Worm (Caenorhabditis elegans) whole organism, young adult: ENCODE results near the gene inft-2.

Experiments used
- B0035.1 ChIP-seq: sonication (generic microtip); optimal IDR thresholded peaks from 2 replicates; lab custom pipeline; 2016; ENCODE audit warnings: missing genetic modification characterization, mild to moderate bottlenecking, missing compliant biosample characterization, missing genotype, missing genetic modification reagents
- F22D6.2 ChIP-seq: sonication (generic microtip); optimal IDR thresholded peaks from 2 replicates; lab custom pipeline; 2016; ENCODE audit warnings: mild to moderate bottlenecking, missing genetic modification characterization, missing compliant biosample characterization
- F23B12.7 ChIP-seq: sonication (generic microtip); optimal IDR thresholded peaks from 2 replicates; lab custom pipeline; 2017; ENCODE audit warnings: missing genetic modification characterization, mild to moderate bottlenecking, missing compliant biosample characterization, antibody characterized with exemption, moderate library complexity; ENCODE audit not compliant: insufficient read depth
- F57A8.1 ChIP-seq: fragments of 200-800 bp; sonication (Bioruptor generic); optimal IDR thresholded peaks from 2 replicates; lab custom pipeline; 2018; ENCODE audit warnings: mild to moderate bottlenecking, missing genetic modification characterization, moderate library complexity, missing compliant biosample characterization
- T07F8.4 ChIP-seq: sonication (generic microtip); optimal IDR thresholded peaks from 2 replicates; lab custom pipeline; 2016; ENCODE audit warnings: mild to moderate bottlenecking, missing genetic modification characterization, moderate library complexity, missing compliant biosample characterization
- T26A5.8 ChIP-seq: sonication (generic microtip); optimal IDR thresholded peaks from 2 replicates; lab custom pipeline; 2016; ENCODE audit warnings: missing genetic modification characterization, missing compliant biosample characterization
- Y53G8AR.9 ChIP-seq: fragments of 200-800 bp; sonication (Bioruptor generic); conservative IDR thresholded peaks from 2 replicates; pipeline ENCODE4 v1.3.6; 2022; ENCODE audit warnings: missing genetic modification reagents, missing genetic modification characterization, missing compliant biosample characterization
- Y56A3A.18 ChIP-seq: fragments of 200-800 bp; sonication (Bioruptor generic); IDR thresholded peaks from 2 replicates; pipeline ENCODE4 v1.3.6; 2022; ENCODE audit warnings: missing genetic modification reagents, missing genetic modification characterization, missing compliant biosample characterization
- atf-7 ChIP-seq: sonication (generic microtip); optimal IDR thresholded peaks from 2 replicates; lab custom pipeline; 2017; ENCODE audit warnings: mild to moderate bottlenecking, missing genetic modification characterization, missing compliant biosample characterization
- attf-5 ChIP-seq: fragments of 200-800 bp; sonication (Bioruptor generic); optimal IDR thresholded peaks from 2 replicates; lab custom pipeline; 2018; ENCODE audit warnings: mild to moderate bottlenecking, missing genetic modification characterization, missing compliant biosample characterization
- ccch-3 ChIP-seq: fragments of 200-800 bp; sonication (Bioruptor generic); optimal IDR thresholded peaks from 2 replicates; lab custom pipeline; 2018; ENCODE audit warnings: mild to moderate bottlenecking, missing genetic modification characterization, missing compliant biosample characterization
- cebp-1 ChIP-seq, 2 experiments: fragments of 200-800 bp in 1 of 2; sonication (Bioruptor generic) in 1 of 2; sonication (generic microtip) in 1 of 2; IDR thresholded peaks in 1 of 2; optimal IDR thresholded peaks in 1 of 2; 2 replicates each; pipeline versions ENCODE4 v1.3.6 to Lab custom; 2017 to 2022; ENCODE audit warnings: missing compliant biosample characterization in 2 of 2, missing genetic modification characterization in 2 of 2, mild to moderate bottlenecking in 1 of 2, missing genetic modification reagents in 1 of 2, moderate library complexity in 1 of 2
- cebp-2 ChIP-seq: fragments of 200-800 bp; sonication (Bioruptor generic); IDR thresholded peaks from 2 replicates; pipeline ENCODE4 v1.3.6; 2022; ENCODE audit warnings: missing genetic modification characterization, missing compliant biosample characterization
- die-1 ChIP-seq: sonication (generic microtip); optimal IDR thresholded peaks from 2 replicates; lab custom pipeline; 2016; ENCODE audit warnings: missing genotype, mild to moderate bottlenecking, missing genetic modification characterization, missing compliant biosample characterization
- efl-1 ChIP-seq: fragments of 150-350 bp; optimal IDR thresholded peaks from 2 replicates; lab custom pipeline; 2014; ENCODE audit warnings: missing biosample characterization, missing genetic modification reagents, missing genetic modification characterization
- egl-44 ChIP-seq: fragments of 200-800 bp; sonication (Bioruptor generic); IDR thresholded peaks from 2 replicates; pipeline ENCODE4 v1.3.6; 2022; ENCODE audit warnings: missing genetic modification reagents, missing genetic modification characterization, missing compliant biosample characterization
- ets-4 ChIP-seq: fragments of 200-800 bp; sonication (Bioruptor generic); optimal IDR thresholded peaks from 2 replicates; lab custom pipeline; 2018; ENCODE audit warnings: mild to moderate bottlenecking, missing genetic modification characterization, missing compliant biosample characterization
- hlh-26 ChIP-seq: fragments of 200-800 bp; sonication (Bioruptor generic); conservative IDR thresholded peaks from 2 replicates; pipeline ENCODE4 v1.3.6; 2022; ENCODE audit warnings: missing genetic modification reagents, missing genetic modification characterization, missing compliant biosample characterization
- hmg-20 ChIP-seq: fragments of 200-800 bp; sonication (Bioruptor generic); IDR thresholded peaks from 2 replicates; pipeline ENCODE4 v1.3.6; 2022; ENCODE audit warnings: missing genetic modification reagents, missing genetic modification characterization, missing compliant biosample characterization
- hrde-1 ChIP-seq: sonication (generic microtip); optimal IDR thresholded peaks from 2 replicates; lab custom pipeline; 2016; ENCODE audit warnings: missing genetic modification characterization, mild to moderate bottlenecking, missing compliant biosample characterization, moderate library complexity, missing genotype, missing genetic modification reagents, borderline replicate concordance
- hsf-1 ChIP-seq: fragments of 200-800 bp; sonication (Bioruptor generic); IDR thresholded peaks from 2 replicates; pipeline ENCODE4 v1.3.6; 2022; ENCODE audit warnings: missing genetic modification reagents, missing genetic modification characterization, missing compliant biosample characterization
- let-526 ChIP-seq: fragments of 200-800 bp; sonication (Bioruptor generic); IDR thresholded peaks from 2 replicates; pipeline ENCODE4 v1.3.6; 2022; ENCODE audit warnings: missing genetic modification reagents, missing genetic modification characterization, missing compliant biosample characterization
- let-607 ChIP-seq, 2 experiments: fragments of 200-800 bp in 1 of 2; sonication (Bioruptor generic) in 1 of 2; sonication (generic microtip) in 1 of 2; optimal IDR thresholded peaks; 2 replicates each; lab custom pipeline; 2016 to 2018; ENCODE audit warnings: mild to moderate bottlenecking in 2 of 2, missing compliant biosample characterization in 2 of 2, missing genetic modification characterization in 2 of 2, moderate library complexity in 2 of 2, missing genotype in 1 of 2
- lin-40 ChIP-seq: sonication (generic microtip); optimal IDR thresholded peaks from 2 replicates; lab custom pipeline; 2016; ENCODE audit warnings: missing genetic modification characterization, mild to moderate bottlenecking, missing compliant biosample characterization, missing genotype, missing genetic modification reagents
- madf-10 ChIP-seq: sonication (generic microtip); optimal IDR thresholded peaks from 2 replicates; lab custom pipeline; 2016; ENCODE audit warnings: mild to moderate bottlenecking, missing genetic modification characterization, missing compliant biosample characterization
- madf-6 ChIP-seq: fragments of 200-800 bp; sonication (Bioruptor generic); IDR thresholded peaks from 2 replicates; pipeline ENCODE4 v1.3.6; 2022; ENCODE audit warnings: missing genetic modification reagents, missing genetic modification characterization, missing compliant biosample characterization
- nfyb-1 ChIP-seq: fragments of 200-800 bp; sonication (Bioruptor generic); IDR thresholded peaks from 2 replicates; pipeline ENCODE4 v1.3.6; 2022; ENCODE audit warnings: missing genetic modification reagents, missing genetic modification characterization, missing compliant biosample characterization
- nhr-80 ChIP-seq: sonication (generic microtip); optimal IDR thresholded peaks from 2 replicates; lab custom pipeline; 2016; ENCODE audit warnings: missing genetic modification characterization, missing compliant biosample characterization
- nhr-90 ChIP-seq: sonication (generic microtip); optimal IDR thresholded peaks from 2 replicates; lab custom pipeline; 2016; ENCODE audit warnings: missing genotype, mild to moderate bottlenecking, missing genetic modification characterization, missing compliant biosample characterization
- pbrm-1 ChIP-seq: fragments of 200-800 bp; sonication (Bioruptor generic); IDR thresholded peaks from 2 replicates; pipeline ENCODE4 v1.3.6; 2022; ENCODE audit warnings: missing genetic modification reagents, missing genetic modification characterization, missing compliant biosample characterization
- rcor-1 ChIP-seq: fragments of 200-800 bp; sonication (Bioruptor generic); IDR thresholded peaks from 2 replicates; pipeline ENCODE4 v1.3.6; 2022; ENCODE audit warnings: missing genetic modification reagents, missing genetic modification characterization, missing compliant biosample characterization
- sdz-38 ChIP-seq: sonication (generic microtip); optimal IDR thresholded peaks from 2 replicates; lab custom pipeline; 2016; ENCODE audit warnings: missing genotype, missing genetic modification characterization, missing compliant biosample characterization
- snpc-3.4 ChIP-seq: sonication (generic microtip); optimal IDR thresholded peaks from 2 replicates; lab custom pipeline; 2017; ENCODE audit warnings: missing genetic modification characterization, mild to moderate bottlenecking, missing compliant biosample characterization, antibody characterized with exemption, moderate library complexity, missing genotype, missing genetic modification reagents
- sptf-2 ChIP-seq: fragments of 200-800 bp; sonication (Bioruptor generic); optimal IDR thresholded peaks from 2 replicates; lab custom pipeline; 2018; ENCODE audit warnings: mild to moderate bottlenecking, missing genetic modification characterization, missing compliant biosample characterization
- tbp1 ChIP-seq: fragments of 200-800 bp; sonication (Bioruptor generic); optimal IDR thresholded peaks from 2 replicates; lab custom pipeline; 2018; ENCODE audit warnings: mild to moderate bottlenecking, missing genetic modification characterization, missing compliant biosample characterization
- unc-130 ChIP-seq: sonication (generic microtip); optimal IDR thresholded peaks from 2 replicates; lab custom pipeline; 2016; ENCODE audit warnings: missing genetic modification reagents, missing genetic modification characterization, missing compliant biosample characterization
- xnd-1 ChIP-seq: sonication (generic microtip); optimal IDR thresholded peaks from 2 replicates; lab custom pipeline; 2016; ENCODE audit warnings: missing genotype, missing genetic modification reagents, missing genetic modification characterization, missing compliant biosample characterization
- ztf-22 ChIP-seq: fragments of 200-800 bp; sonication (Bioruptor generic); optimal IDR thresholded peaks from 2 replicates; lab custom pipeline; 2018; ENCODE audit warnings: mild to moderate bottlenecking, missing genetic modification characterization, moderate library complexity, missing compliant biosample characterization

The inft-2 gene

DNA sequence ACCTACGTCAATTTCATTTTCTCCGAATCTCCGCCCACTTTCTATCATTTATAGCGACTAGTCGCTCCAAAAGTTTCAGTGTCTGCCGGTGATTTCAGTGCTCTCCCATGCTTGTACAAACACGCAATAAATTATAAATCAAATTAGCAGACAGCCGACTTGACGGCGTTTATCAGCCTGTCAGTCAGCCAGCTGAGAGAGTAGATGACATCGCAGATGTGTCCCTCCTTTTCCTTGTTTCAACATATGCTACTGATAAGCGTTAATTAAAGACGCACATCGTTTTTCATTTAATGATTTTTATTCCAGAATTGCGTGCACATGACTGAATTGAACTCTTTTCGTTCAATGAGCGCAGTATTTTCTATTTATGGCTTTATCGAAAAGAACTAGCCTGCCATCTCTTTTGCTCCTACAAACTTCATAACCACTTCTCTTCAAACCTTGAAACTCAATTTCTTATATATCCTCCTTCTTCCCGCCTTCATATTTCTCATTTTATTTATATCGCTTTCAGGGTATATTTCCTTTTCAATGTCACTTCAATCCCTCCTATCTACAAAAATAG lies 41.2 kb downstream of the inft-2 start, which contains the start of gene lap-2 (continued):
- TF ChIP-seq lin-40 (tag; lab: Kevin White, UChicago) (peak; percentile 5), efl-1 (no peak), hrde-1 (tag; lab: Kevin White, UChicago) (no peak), ccch-3 (no peak), madf-6 (no peak), F57A8.1 (no peak), nhr-80 (tag; lab: Kevin White, UChicago) (peak; percentile 82), die-1 (no peak), T07F8.4 (tag; lab: Kevin White, UChicago) (no peak), rcor-1 (no peak), nhr-90 (tag; lab: Kevin White, UChicago) (peak; percentile 46), hsf-1 (GFP tag; lab: Robert Waterston, UW) (no peak), madf-10 (tag; lab: Kevin White, UChicago) (peak; percentile 16), F22D6.2 (tag; lab: Kevin White, UChicago) (no peak)

DNA sequence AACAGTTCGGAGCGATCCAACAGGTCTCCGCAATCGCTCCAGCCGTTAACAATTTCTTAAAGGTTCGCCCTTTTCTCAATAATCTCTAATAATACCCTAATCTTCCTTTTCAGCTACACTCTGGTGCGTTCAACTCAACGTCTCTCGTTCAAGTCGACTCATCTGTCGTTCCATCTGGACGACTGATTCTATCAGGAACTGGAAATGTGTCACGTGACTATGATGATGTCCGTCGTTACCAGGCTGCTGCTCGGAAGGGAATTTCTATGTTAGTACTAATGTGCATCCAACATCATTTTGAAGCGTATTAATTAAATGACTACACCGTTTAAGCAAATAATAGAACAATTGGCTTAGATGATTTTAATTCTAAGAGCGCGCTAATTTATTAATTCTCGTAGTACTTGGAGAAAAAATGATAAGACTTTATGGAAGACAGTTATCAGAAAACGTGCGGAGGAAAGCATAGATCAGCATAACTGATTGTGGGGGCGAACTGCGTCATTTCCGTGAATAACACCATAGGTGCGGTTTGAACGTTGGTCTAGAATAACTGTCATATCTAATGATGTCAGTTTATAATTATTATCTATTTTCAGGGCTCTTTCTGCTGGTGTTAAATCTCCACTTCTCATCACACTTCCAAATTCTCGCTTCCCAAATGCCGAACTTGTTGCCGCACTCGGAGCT lies 41.9 kb downstream of the inft-2 start:
- TF ChIP-seq tbp1 (GFP tag; lab: Kevin White, UChicago) (no peak), T26A5.8 (no peak), hlh-26 (GFP tag; lab: Robert Waterston, UW) (no peak), unc-130 (GFP tag; lab: Kevin White, UChicago) (no peak), nhr-80 (tag; lab: Kevin White, UChicago) (peak; percentile 31), ets-4 (GFP tag; lab: Kevin White, UChicago) (peak; percentile 51), pbrm-1 (GFP tag; lab: Robert Waterston, UW) (0 out of 2 replicates have a peak, but pooled peaks have one; percentile 5), rcor-1 (no peak), atf-7 (tag; lab: Kevin White, UChicago) (peak; percentile 34)

DNA sequence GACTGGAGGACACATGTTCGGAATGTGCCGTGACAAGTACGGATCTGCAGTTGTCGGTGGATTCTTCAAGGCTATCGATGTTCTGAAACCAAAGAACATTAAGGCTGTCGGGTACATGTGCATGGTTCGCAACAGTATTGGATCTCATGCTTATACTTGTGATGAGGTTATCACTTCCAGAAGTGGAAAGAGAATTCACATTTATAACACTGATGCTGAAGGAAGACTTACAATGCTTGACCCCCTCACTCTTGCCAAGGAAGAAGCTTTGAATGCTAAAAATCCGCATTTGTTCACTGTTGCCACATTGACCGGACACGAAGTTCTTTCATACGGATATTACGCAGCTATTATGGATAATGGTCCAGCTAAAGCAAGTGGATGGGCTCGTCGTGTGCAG lies 42.9 kb downstream of the inft-2 start:
- TF ChIP-seq Y56A3A.18 (GFP tag; lab: Robert Waterston, UW) (no peak), sdz-38 (tag; lab: Kevin White, UChicago) (no peak), F23B12.7 (tag; lab: Kevin White, UChicago) (no peak), efl-1 (no peak), T07F8.4 (tag; lab: Kevin White, UChicago) (no peak), nhr-80 (tag; lab: Kevin White, UChicago) (no peak), cebp-2 (no peak), egl-44 (GFP tag; lab: Robert Waterston, UW) (no peak)

DNA sequence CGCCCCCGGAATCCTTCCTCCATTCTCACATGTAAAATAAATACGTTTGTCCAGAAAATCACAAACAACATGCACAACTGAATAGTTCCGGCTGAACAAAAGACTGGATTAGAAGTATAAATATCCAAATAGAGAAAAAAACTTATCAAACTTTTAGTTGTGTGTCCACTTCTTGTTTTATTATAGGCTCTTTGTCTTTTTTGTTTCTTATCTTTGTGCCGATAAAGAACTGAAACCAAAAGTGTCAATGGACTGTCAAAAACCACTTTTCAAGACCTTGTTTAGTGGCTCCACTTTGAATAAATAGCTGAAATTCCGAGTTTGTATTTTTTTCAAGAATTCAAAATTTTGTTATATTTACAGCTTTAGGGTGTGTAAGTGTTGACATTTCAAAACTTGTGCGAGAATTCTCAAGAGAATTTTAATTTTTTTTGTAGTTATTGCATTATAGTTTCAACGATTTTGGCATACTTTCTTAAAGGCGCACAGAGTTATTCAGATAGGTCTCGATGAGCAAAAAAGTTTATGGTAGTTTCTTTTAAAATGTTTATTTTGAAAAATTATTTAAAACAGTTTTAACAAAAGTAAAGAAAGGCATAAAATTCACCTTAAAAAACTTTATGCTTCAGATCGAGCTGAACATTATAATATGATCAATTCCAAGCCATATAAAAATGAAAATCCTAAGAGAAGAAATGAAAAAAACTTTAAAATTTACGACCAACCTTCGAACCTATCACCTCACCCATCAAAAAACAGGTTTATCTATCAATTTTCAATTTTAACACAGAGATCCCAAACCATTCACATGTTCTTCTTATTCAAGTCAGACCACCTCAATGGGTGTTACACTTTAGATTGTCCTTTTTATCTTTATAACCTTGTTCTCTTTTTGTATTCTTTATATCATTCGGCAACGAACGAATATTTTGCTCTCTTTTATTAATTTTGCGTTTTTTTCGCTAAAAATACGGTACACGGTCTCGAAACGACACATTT lies 44.3 kb downstream of the inft-2 start:
- TF ChIP-seq ztf-22 (no peak), tbp1 (GFP tag; lab: Kevin White, UChicago) (peak; percentile 33), snpc-3.4 (tag; lab: Kevin White, UChicago) (no peak), cebp-2 (no peak), T07F8.4 (tag; lab: Kevin White, UChicago) (no peak), let-526 (GFP tag; lab: Robert Waterston, UW) (0 out of 2 replicates have a peak, but pooled peaks have one; percentile 22), nfyb-1 (0 out of 2 replicates have a peak, but pooled peaks have one; percentile 14), let-607 (tag; optimal IDR thresholded peaks at IDR 0.05; lab: Kevin White, UChicago) (peak in 1 of 2 experiments; percentile 7), nhr-90 (tag; lab: Kevin White, UChicago) (peak; percentile 46), attf-5 (no peak), xnd-1 (tag; lab: Kevin White, UChicago) (no peak), cebp-1 (GFP tag; IDR thresholded peaks at IDR 0.05; lab: Robert Waterston, UW) (no peak), cebp-1 (tag; optimal IDR thresholded peaks at IDR 0.05; lab: Kevin White, UChicago) (peak; percentile 5), Y56A3A.18 (GFP tag; lab: Robert Waterston, UW) (peak; percentile 54; the same call in 1 of the 2 replicates), hmg-20 (GFP tag; lab: Robert Waterston, UW) (no peak), sptf-2 (GFP tag; lab: Kevin White, UChicago) (no peak), Y53G8AR.9 (GFP tag; lab: Robert Waterston, UW) (peak; percentile 70), B0035.1 (tag; lab: Kevin White, UChicago) (peak; percentile 44)
